Worm (Caenorhabditis elegans): ENCODE measurements around the gene lrx-1.

lrx-1 gene

DNA sequence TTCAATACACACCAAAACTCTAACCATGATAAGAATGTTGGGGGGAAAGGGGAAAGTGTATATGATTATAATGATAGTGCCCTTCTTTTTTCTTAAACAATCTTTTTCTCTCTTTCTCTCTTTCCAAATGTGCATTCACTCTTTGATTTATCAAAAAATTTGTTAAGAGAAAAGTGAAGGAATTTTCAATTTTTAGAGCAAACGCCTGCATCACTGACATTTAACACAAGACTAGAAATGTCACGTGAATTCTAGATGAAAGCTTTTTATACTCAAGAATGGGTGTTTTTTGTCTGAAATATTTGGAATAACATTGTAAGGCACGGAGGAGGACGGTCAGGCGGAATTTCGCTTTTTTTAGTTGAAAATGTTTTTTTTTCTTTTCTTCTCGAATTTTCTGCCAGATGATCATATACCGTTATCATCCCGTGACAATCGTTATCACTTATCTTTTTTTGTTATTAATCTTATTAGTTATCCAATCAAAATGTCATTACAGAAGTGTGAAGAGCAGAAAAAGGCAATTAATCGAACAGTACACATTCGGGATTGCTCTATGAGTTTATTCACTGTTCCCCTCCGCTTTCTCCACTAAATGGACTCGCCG, 49.7 kb downstream of the lrx-1 start, which contains the start of the genes frm-7 and F55C5.17 (continued):
- peak; percentile 60 for TF ChIP-seq T20F7.1 (GFP tag; optimal IDR thresholded peaks at IDR 0.05)
- TF ChIP-seq zip-11 (GFP tag; IDR thresholded peaks at IDR 0.05): no peak
- TF ChIP-seq zfp-3 (GFP tag; conservative IDR thresholded peaks at IDR 0.05): no peak
- TF ChIP-seq ceh-20 (GFP tag; IDR thresholded peaks at IDR 0.05): no peak
- no peak for TF ChIP-seq nhr-111 (GFP tag; optimal IDR thresholded peaks at IDR 0.05)
- TF ChIP-seq ceh-28 (tag; optimal IDR thresholded peaks at IDR 0.05): no peak
- no peak for TF ChIP-seq nhr-6 (tag; optimal IDR thresholded peaks at IDR 0.05)
- no peak for TF ChIP-seq zfp-2 (tag; optimal IDR thresholded peaks at IDR 0.05)
- peak; percentile 17 for TF ChIP-seq aha-1 (tag)
- TF ChIP-seq lin-38 (GFP tag; IDR thresholded peaks at IDR 0.05): no peak
- TF ChIP-seq pqm-1 (tag; optimal IDR thresholded peaks at IDR 0.05): peak; percentile 47
- TF ChIP-seq egl-43 (GFP tag; IDR thresholded peaks at IDR 0.05): no peak
- no peak for TF ChIP-seq madf-9 (GFP tag; conservative IDR thresholded peaks at IDR 0.05)
- no peak for TF ChIP-seq nhr-11 (tag; optimal IDR thresholded peaks at IDR 0.05)
- no peak for TF ChIP-seq nhr-237 (tag; optimal IDR thresholded peaks at IDR 0.05)
- no peak for TF ChIP-seq jun-1 (tag; optimal IDR thresholded peaks at IDR 0.05)
- no peak for TF ChIP-seq unc-62 (GFP tag; optimal IDR thresholded peaks at IDR 0.05 in 1 of 2)
- no peak for TF ChIP-seq unc-62 (tag; optimal IDR thresholded peaks at IDR 0.05)
- TF ChIP-seq ztf-11 (tag; optimal IDR thresholded peaks at IDR 0.05): no peak
- TF ChIP-seq fkh-10 (GFP tag; optimal IDR thresholded peaks at IDR 0.05): no peak
- no peak; the same call in 1 of the 2 replicates for TF ChIP-seq pha-4 (GFP tag; IDR thresholded peaks at IDR 0.05)
- TF ChIP-seq pha-4 (tag; optimal IDR thresholded peaks at IDR 0.05): no peak
- TF ChIP-seq mes-2 (tag; optimal IDR thresholded peaks at IDR 0.05; ENCODE audit: poor library complexity, severe bottlenecking): no peak
- TF ChIP-seq mxl-2 (GFP tag; conservative IDR thresholded peaks at IDR 0.05): no peak
- no peak for TF ChIP-seq F44E2.7 (GFP tag; IDR thresholded peaks at IDR 0.05)
- no peak for TF ChIP-seq tra-1 (GFP tag; IDR thresholded peaks at IDR 0.05)
- TF ChIP-seq daf-16 (GFP tag; optimal IDR thresholded peaks at IDR 0.05): no peak
- TF ChIP-seq daf-16 (tag; optimal IDR thresholded peaks at IDR 0.05): peak; percentile 50
- TF ChIP-seq D1046.2 (GFP tag; IDR thresholded peaks at IDR 0.05): no peak
- no peak for TF ChIP-seq skn-1 (tag; optimal IDR thresholded peaks at IDR 0.05)
- TF ChIP-seq Y75B8A.6 (GFP tag; IDR thresholded peaks at IDR 0.05): no peak
- no peak for TF ChIP-seq ceh-82 (tag; optimal IDR thresholded peaks at IDR 0.05)
- TF ChIP-seq ces-1 (GFP tag; optimal IDR thresholded peaks at IDR 0.05): no peak
- TF ChIP-seq lsy-2 (tag; optimal IDR thresholded peaks at IDR 0.05): no peak
- TF ChIP-seq ztf-7 (tag; optimal IDR thresholded peaks at IDR 0.05): no peak
- TF ChIP-seq php-3 (GFP tag; IDR thresholded peaks at IDR 0.05): peak; percentile 64; the same call in 1 of the 2 replicates
- no peak for TF ChIP-seq set-16 (GFP tag; IDR thresholded peaks at IDR 0.05)
- TF ChIP-seq duxl-1 (tag; optimal IDR thresholded peaks at IDR 0.05; ENCODE audit: poor library complexity): no peak
- no peak for TF ChIP-seq ceh-62 (tag; optimal IDR thresholded peaks at IDR 0.05)
- TF ChIP-seq lin-29 (GFP tag; IDR thresholded peaks at IDR 0.05): no peak
- TF ChIP-seq mdl-1 (tag; optimal IDR thresholded peaks at IDR 0.05): no peak
- TF ChIP-seq Y48G9A.11 (GFP tag; IDR thresholded peaks at IDR 0.05): no peak
- TF ChIP-seq R02D3.7 (tag; optimal IDR thresholded peaks at IDR 0.05): no peak
- TF ChIP-seq nhr-41 (GFP tag; IDR thresholded peaks at IDR 0.05): 0 out of 2 replicates have a peak, but pooled peaks have one; percentile 9
- TF ChIP-seq lir-3 (tag; optimal IDR thresholded peaks at IDR 0.05): no peak
- TF ChIP-seq aly-2 (tag; optimal IDR thresholded peaks at IDR 0.05): no peak
- no peak for TF ChIP-seq nhr-77 (tag; optimal IDR thresholded peaks at IDR 0.05)
- TF ChIP-seq ctbp-1 (GFP tag; IDR thresholded peaks at IDR 0.05): no peak
- no peak for TF ChIP-seq nhr-42 (GFP tag; IDR thresholded peaks at IDR 0.05)
- peak; percentile 19 for TF ChIP-seq nhr-28 (tag; optimal IDR thresholded peaks at IDR 0.05)
- TF ChIP-seq Y105C5A.15 (GFP tag; IDR thresholded peaks at IDR 0.05): no peak
- peak; percentile 15; the same call in 1 of the 2 replicates for TF ChIP-seq lim-7 (GFP tag; IDR thresholded peaks at IDR 0.05)
- TF ChIP-seq lin-13 (GFP tag; optimal IDR thresholded peaks at IDR 0.05): no peak
